Worm (Caenorhabditis elegans) whole organism, L2 larva: ENCODE data around the gene rexd-1.

Source experiments
- F13H6.1 ChIP-seq: sonication (generic microtip); optimal IDR thresholded peaks from 2 replicates; lab custom pipeline; 2016; ENCODE audit warnings: missing genetic modification characterization, missing compliant biosample characterization
- R02D3.7 ChIP-seq: fragments of 150-350 bp; optimal IDR thresholded peaks from 2 replicates; lab custom pipeline; 2014; ENCODE audit warnings: missing biosample characterization, missing genetic modification characterization
- ZK546.5 ChIP-seq: sonication (generic microtip); optimal IDR thresholded peaks from 2 replicates; lab custom pipeline; 2017; ENCODE audit warnings: missing biosample characterization, missing genetic modification characterization
- alr-1 ChIP-seq: fragments of 150-350 bp; optimal IDR thresholded peaks from 2 replicates; lab custom pipeline; 2014; ENCODE audit warnings: missing biosample characterization, missing genetic modification characterization
- aly-2 ChIP-seq: fragments of 150-350 bp; optimal IDR thresholded peaks from 2 replicates; lab custom pipeline; 2014; ENCODE audit warnings: missing biosample characterization, missing genetic modification characterization
- crh-2 ChIP-seq: sonication (generic microtip); optimal IDR thresholded peaks from 2 replicates; lab custom pipeline; 2017; ENCODE audit warnings: missing biosample characterization, missing genetic modification characterization
- dmd-4 ChIP-seq: sonication (generic microtip); optimal IDR thresholded peaks from 2 replicates; lab custom pipeline; 2017; ENCODE audit warnings: missing biosample characterization, missing genetic modification characterization
- elt-1 ChIP-seq: fragments of 150-350 bp; optimal IDR thresholded peaks from 2 replicates; lab custom pipeline; 2014; ENCODE audit warnings: missing biosample characterization, missing genetic modification characterization
- fos-1 ChIP-seq: fragments of 150-350 bp; optimal IDR thresholded peaks from 2 replicates; lab custom pipeline; 2014; ENCODE audit warnings: missing biosample characterization, missing genetic modification characterization
- gmeb-1 ChIP-seq: fragments of 150-350 bp; optimal IDR thresholded peaks from 2 replicates; lab custom pipeline; 2014; ENCODE audit warnings: missing biosample characterization, missing genetic modification characterization
- nhr-10 ChIP-seq: sonication (generic microtip); optimal IDR thresholded peaks from 2 replicates; lab custom pipeline; 2017; ENCODE audit warnings: missing biosample characterization, missing genetic modification characterization
- nhr-11 ChIP-seq: fragments of 150-350 bp; optimal IDR thresholded peaks from 2 replicates; lab custom pipeline; 2014; ENCODE audit warnings: missing biosample characterization, missing genetic modification characterization
- nhr-21 ChIP-seq: fragments of 150-350 bp; optimal IDR thresholded peaks from 2 replicates; lab custom pipeline; 2014; ENCODE audit warnings: missing biosample characterization, missing genetic modification characterization
- nhr-237 ChIP-seq: fragments of 150-350 bp; optimal IDR thresholded peaks from 2 replicates; lab custom pipeline; 2014; ENCODE audit warnings: missing biosample characterization, missing genetic modification characterization
- nhr-25 ChIP-seq: fragments of 150-350 bp; sonication (generic microtip); optimal IDR thresholded peaks from 3 replicates; lab custom pipeline; 2014; ENCODE audit warnings: missing biosample characterization, missing genetic modification characterization
- nhr-6 ChIP-seq: fragments of 150-350 bp; optimal IDR thresholded peaks from 2 replicates; lab custom pipeline; 2014; ENCODE audit warnings: missing biosample characterization, missing genetic modification characterization
- nhr-77 ChIP-seq: fragments of 150-350 bp; optimal IDR thresholded peaks from 2 replicates; lab custom pipeline; 2014; ENCODE audit warnings: missing biosample characterization, missing genetic modification characterization
- peb-1 ChIP-seq: fragments of 150-350 bp; optimal IDR thresholded peaks from 2 replicates; lab custom pipeline; 2014; ENCODE audit warnings: missing biosample characterization, missing genetic modification characterization
- skn-1 ChIP-seq: sonication (generic microtip); optimal IDR thresholded peaks from 2 replicates; lab custom pipeline; 2017; ENCODE audit warnings: missing biosample characterization, missing genetic modification characterization
- sma-9 ChIP-seq, 2 experiments: fragments of 150-350 bp in 1 of 2; sonication (generic microtip) in 1 of 2; optimal IDR thresholded peaks; 2 replicates each; lab custom pipeline; 2014 to 2016; ENCODE audit warnings: missing genetic modification characterization in 2 of 2, mild to moderate bottlenecking in 1 of 2, missing biosample characterization in 1 of 2, missing compliant biosample characterization in 1 of 2, missing genetic modification reagents in 1 of 2, moderate library complexity in 1 of 2
- snpc-4 ChIP-seq: fragments of 150-350 bp; optimal IDR thresholded peaks from 2 replicates; lab custom pipeline; 2014; ENCODE audit warnings: missing biosample characterization, missing genetic modification characterization
- unc-39 ChIP-seq: fragments of 150-350 bp; optimal IDR thresholded peaks from 2 replicates; lab custom pipeline; 2014; ENCODE audit warnings: missing biosample characterization, missing genetic modification characterization
- unc-55 ChIP-seq: fragments of 150-350 bp; sonication (generic microtip); optimal IDR thresholded peaks from 3 replicates; lab custom pipeline; 2014; ENCODE audit warnings: missing biosample characterization, missing genetic modification reagents, missing genetic modification characterization
- ztf-1 ChIP-seq: fragments of 200-800 bp; sonication (Bioruptor generic); conservative IDR thresholded peaks from 2 replicates; pipeline ENCODE4 v1.3.6; 2022; ENCODE audit warnings: missing genetic modification characterization, missing compliant biosample characterization

The rexd-1 gene

DNA sequence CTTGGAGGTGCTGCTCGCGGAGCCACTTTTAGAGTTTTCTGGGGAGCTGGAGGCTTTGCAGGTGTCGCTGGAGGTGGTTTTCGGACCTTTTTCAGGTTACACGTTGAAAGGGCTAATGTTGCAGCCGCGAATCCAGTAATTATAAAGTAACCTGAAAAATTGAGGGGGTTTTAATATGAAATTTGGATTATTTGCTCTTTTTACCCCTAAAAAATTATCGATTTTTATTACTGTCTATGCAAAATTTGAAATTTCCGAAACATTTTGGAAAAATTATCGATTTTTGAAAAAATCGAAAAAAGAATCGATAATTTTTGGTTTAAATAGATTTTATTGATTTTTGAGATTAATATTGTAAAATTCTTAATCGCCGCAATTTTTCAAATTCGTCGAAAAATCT is 59.1 kb downstream of the rexd-1 start:
- no peak for TF ChIP-seq nhr-6 (tag; lab: Kevin White, UChicago)
- no peak for TF ChIP-seq fos-1 (tag; lab: Kevin White, UChicago)
- TF ChIP-seq sma-9 (GFP tag; optimal IDR thresholded peaks at IDR 0.05; lab: Kevin White, UChicago), result no peak
- TF ChIP-seq sma-9 (tag; optimal IDR thresholded peaks at IDR 0.05; lab: Kevin White, UChicago), result no peak
- no peak for TF ChIP-seq alr-1 (tag; lab: Kevin White, UChicago)
- TF ChIP-seq ztf-1 (GFP tag; lab: Robert Waterston, UW), result no peak
- no peak for TF ChIP-seq snpc-4 (tag; lab: Kevin White, UChicago)

DNA sequence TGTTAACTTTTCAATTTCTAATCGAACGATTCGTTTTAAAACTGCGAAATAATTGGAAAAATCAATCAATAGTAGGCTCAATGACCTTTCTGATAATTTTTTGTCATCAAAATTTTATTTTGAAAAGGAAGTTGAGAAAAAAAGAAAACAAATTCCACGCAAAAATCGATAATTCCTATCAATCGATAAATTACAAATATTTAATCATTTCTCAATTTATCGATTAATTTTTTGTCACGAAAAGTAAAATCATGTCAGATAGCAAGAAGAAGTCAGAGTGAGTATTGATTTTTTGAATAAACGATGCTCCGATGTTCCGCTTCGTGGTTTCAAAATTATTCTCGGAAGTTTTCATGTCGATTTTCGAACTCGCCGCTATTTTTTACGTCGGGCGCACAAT is 59.5 kb downstream of the rexd-1 start, which contains the start of the genes B0524.5 and B0524.2:
Gene B0524.5, minus strand, starts transcription at position 40 of the 400 bp plus-strand sequence.
Gene B0524.2, plus strand, starts transcription at position 207 of the 400 bp plus-strand sequence.
- TF ChIP-seq unc-39 (tag; lab: Kevin White, UChicago) (no peak), nhr-11 (no peak), skn-1 (tag; lab: Kevin White, UChicago) (no peak), nhr-21 (tag; lab: Kevin White, UChicago) (no peak), ztf-1 (GFP tag; lab: Robert Waterston, UW) (no peak), nhr-25 (tag; lab: Kevin White, UChicago) (no peak), aly-2 (tag; lab: Kevin White, UChicago) (no peak), nhr-237 (tag; lab: Kevin White, UChicago) (no peak), F13H6.1 (tag; lab: Kevin White, UChicago) (no peak), nhr-77 (tag; lab: Kevin White, UChicago) (no peak), elt-1 (no peak), sma-9 (GFP tag; optimal IDR thresholded peaks at IDR 0.05; lab: Kevin White, UChicago) (no peak), sma-9 (tag; optimal IDR thresholded peaks at IDR 0.05; lab: Kevin White, UChicago) (no peak), peb-1 (no peak), crh-2 (tag; lab: Kevin White, UChicago) (no peak), nhr-10 (tag; lab: Kevin White, UChicago) (no peak), gmeb-1 (no peak), ZK546.5 (tag; lab: Kevin White, UChicago) (no peak), dmd-4 (tag; lab: Kevin White, UChicago) (no peak), unc-55 (GFP tag; lab: Kevin White, UChicago) (no peak), R02D3.7 (no peak)
